Worm (Caenorhabditis elegans) whole organism, midembryonic: Measurements from ENCODE around the gene ttr-41.

Source experiments
- cog-1 ChIP-seq: sonication (generic microtip); optimal IDR thresholded peaks from 2 replicates; lab custom pipeline; 2016; ENCODE audit warnings: missing genetic modification characterization, missing compliant biosample characterization
- flt-1 ChIP-seq: fragments of 200-800 bp; sonication (Bioruptor generic); IDR thresholded peaks from 2 replicates; pipeline ENCODE4 v1.3.6; 2022; ENCODE audit warnings: missing genetic modification characterization, missing compliant biosample characterization
- med-1 ChIP-seq: sonication (generic microtip); optimal IDR thresholded peaks from 2 replicates; lab custom pipeline; 2017; ENCODE audit warnings: missing genetic modification characterization, mild to moderate bottlenecking, missing compliant biosample characterization, antibody characterized with exemption, missing genetic modification reagents; ENCODE audit not compliant: insufficient read depth
- ztf-23 ChIP-seq: fragments of 200-800 bp; sonication (Bioruptor generic); IDR thresholded peaks from 2 replicates; pipeline ENCODE4 v1.3.6; 2022; ENCODE audit warnings: missing genetic modification reagents, missing genetic modification characterization, missing compliant biosample characterization
- ztf-29 ChIP-seq: fragments of 200-800 bp; sonication (Bioruptor generic); IDR thresholded peaks from 2 replicates; pipeline ENCODE4 v1.3.6; 2022; ENCODE audit warnings: missing genetic modification reagents, missing genetic modification characterization, missing compliant biosample characterization

ce11 chrII:4710813-4711212 is 16.9 kb downstream of the ttr-41 start:
- no peak for TF ChIP-seq ztf-29 (GFP tag; lab: Robert Waterston, UW)
- TF ChIP-seq ztf-23 = no peak
- no peak for TF ChIP-seq cog-1 (tag; lab: Kevin White, UChicago)
- TF ChIP-seq flt-1 = no peak
- TF ChIP-seq med-1 (GFP tag; lab: Kevin White, UChicago) = no peak
